Fruit fly (Drosophila melanogaster) whole organism, adult: Measurements from ENCODE around the gene Gr98c.

Experiments
- CG11617 ChIP-seq: fragments of 200-800 bp; sonication (Bioruptor generic); optimal IDR thresholded peaks from 2 replicates; lab custom pipeline; 2017; ENCODE audit warnings: mild to moderate bottlenecking, missing biosample characterization, missing genetic modification reagents, missing genetic modification characterization
- CG12768 ChIP-seq: fragments of 200-800 bp; sonication (Bioruptor generic); optimal IDR thresholded peaks from 2 replicates; lab custom pipeline; 2017; ENCODE audit warnings: missing biosample characterization, missing genetic modification characterization, mild to moderate bottlenecking, moderate library complexity, missing genetic modification reagents
- CG14711 ChIP-seq: fragments of 200-800 bp; sonication (Bioruptor generic); optimal IDR thresholded peaks from 2 replicates; lab custom pipeline; 2018; ENCODE audit warnings: missing biosample characterization, mild to moderate bottlenecking, missing genetic modification characterization, moderate library complexity
- CG1620 ChIP-seq: fragments of 200-800 bp; sonication (Bioruptor generic); optimal IDR thresholded peaks from 2 replicates; lab custom pipeline; 2016; ENCODE audit warnings: missing biosample characterization, missing genetic modification characterization
- CG5204 ChIP-seq: fragments of 200-800 bp; sonication (Bioruptor generic); optimal IDR thresholded peaks from 2 replicates; lab custom pipeline; 2016; ENCODE audit warnings: missing biosample characterization, missing genetic modification characterization
- CG7045 ChIP-seq: fragments of 200-800 bp; sonication (Bioruptor generic); optimal IDR thresholded peaks from 2 replicates; lab custom pipeline; 2017; ENCODE audit warnings: missing biosample characterization, mild to moderate bottlenecking, missing genetic modification characterization
- Hr96 ChIP-seq: fragments of 200-800 bp; sonication (Bioruptor generic); optimal IDR thresholded peaks from 2 replicates; lab custom pipeline; 2016; ENCODE audit warnings: missing biosample characterization, missing genetic modification characterization
- Mnt ChIP-seq: fragments of 200-800 bp; sonication (Bioruptor generic); optimal IDR thresholded peaks from 2 replicates; lab custom pipeline; 2016; ENCODE audit warnings: missing biosample characterization, mild to moderate bottlenecking, missing genetic modification characterization
- kay ChIP-seq: fragments of 200-800 bp; sonication (Bioruptor generic); peaks from one replicate; lab custom pipeline; 2016; ENCODE audit warnings: missing biosample characterization, missing genetic modification characterization, borderline replicate concordance
- ovo ChIP-seq: fragments of 200-800 bp; sonication (Bioruptor generic); optimal IDR thresholded peaks from 2 replicates; lab custom pipeline; 2016; ENCODE audit warnings: missing biosample characterization, missing genetic modification characterization
- tj ChIP-seq: fragments of 200-800 bp; sonication (Bioruptor generic); optimal IDR thresholded peaks from 3 replicates; lab custom pipeline; 2017; ENCODE audit warnings: missing biosample characterization, mild to moderate bottlenecking, missing genetic modification characterization, moderate library complexity
- toe ChIP-seq: fragments of 200-800 bp; sonication (Bioruptor generic); optimal IDR thresholded peaks from 2 replicates; lab custom pipeline; 2016; ENCODE audit warnings: missing biosample characterization, missing genetic modification characterization

- TF ChIP-seq tj (GFP tag; lab: Kevin White, UChicago) (no peak), ovo (GFP tag; lab: Kevin White, UChicago) (no peak), CG7045 (no peak), Hr96 (GFP tag; lab: Kevin White, UChicago) (no peak), Mnt (GFP tag; lab: Kevin White, UChicago) (no peak), toe (GFP tag; lab: Kevin White, UChicago) (no peak), CG12768 (GFP tag; lab: Kevin White, UChicago) (no peak), CG14711 (tag; lab: Kevin White, UChicago) (no peak), CG11617 (GFP tag; lab: Kevin White, UChicago) (no peak), kay (no peak), CG5204 (GFP tag; lab: Kevin White, UChicago) (no peak), CG1620 (no peak)
Measured at dm6 chr3R:27552710-27553109, 8.5 kb downstream of the Gr98c start.
